5 fruit fly cellular contexts compared by ENCODE assay signal in genomic region chrX:7101302-7102012, dm6.
TF ChIP-seq lines count a peak whose summit lies in the region.

No protein-coding gene starts in this region.

- no peak for TF ChIP-seq CTCF in whole organism, embryonic (GFP tag; optimal IDR thresholded peaks at IDR 0.05; lab: Kevin White, UChicago)

TF ChIP-seq in whole organism, adult, 20 proteins besides CTCF, POLR2A, EP300 and RAD21 (continues in another document):
- TF ChIP-seq CG12768 (GFP tag; optimal IDR thresholded peaks at IDR 0.05; lab: Kevin White, UChicago) (peak; percentile 66), tj (GFP tag; optimal IDR thresholded peaks at IDR 0.05; lab: Kevin White, UChicago) (peak; percentile 62), cic (GFP tag; optimal IDR thresholded peaks at IDR 0.05; lab: Kevin White, UChicago) (no peak), CG33017 (tag; optimal IDR thresholded peaks at IDR 0.05; lab: Kevin White, UChicago) (peak; percentile 85), bab1 (GFP tag; optimal IDR thresholded peaks at IDR 0.05; lab: Kevin White, UChicago) (peak; percentile 80), Crg-1 (GFP tag; optimal IDR thresholded peaks at IDR 0.05; lab: Kevin White, UChicago) (peak; percentile 61), CG7045 (GFP tag; optimal IDR thresholded peaks at IDR 0.05; lab: Kevin White, UChicago) (peak; percentile 77), cnc (optimal IDR thresholded peaks at IDR 0.05; lab: Kevin White, UChicago) (no peak), CG11617 (GFP tag; optimal IDR thresholded peaks at IDR 0.05; lab: Kevin White, UChicago) (peak; percentile 76), pad (GFP tag; optimal IDR thresholded peaks at IDR 0.05; lab: Kevin White, UChicago) (peak; percentile 27), Clk (GFP tag; optimal IDR thresholded peaks at IDR 0.05; lab: Kevin White, UChicago) (peak; percentile 8), kay (GFP tag; lab: Kevin White, UChicago; ENCODE audit: borderline replicate concordance) (no peak), CG5204 (GFP tag; optimal IDR thresholded peaks at IDR 0.05; lab: Kevin White, UChicago) (peak; percentile 84), Hr96 (GFP tag; optimal IDR thresholded peaks at IDR 0.05; lab: Kevin White, UChicago) (peak; percentile 56), CG14711 (tag; optimal IDR thresholded peaks at IDR 0.05; lab: Kevin White, UChicago) (peak; percentile 65), CG1620 (GFP tag; optimal IDR thresholded peaks at IDR 0.05; lab: Kevin White, UChicago) (peak; percentile 61), Mnt (GFP tag; optimal IDR thresholded peaks at IDR 0.05; lab: Kevin White, UChicago) (peak; percentile 36), ovo (GFP tag; optimal IDR thresholded peaks at IDR 0.05; lab: Kevin White, UChicago) (peak; percentile 3)

TF ChIP-seq in whole organism, embryonic, 481 proteins besides CTCF, POLR2A, EP300 and RAD21 (continues in another document):
- TF ChIP-seq CrebB (tag; optimal IDR thresholded peaks at IDR 0.05; lab: Kevin White, UChicago) (peak; percentile 77), CG16779 (GFP tag; IDR thresholded peaks at IDR 0.05; lab: Robert Waterston, UW) (no peak), Gsc (GFP tag; IDR thresholded peaks at IDR 0.05; lab: Robert Waterston, UW) (no peak), CG10209 (GFP tag; optimal IDR thresholded peaks at IDR 0.05; lab: Kevin White, UChicago) (peak; percentile 82), CkIIα-i1 (GFP tag; IDR thresholded peaks at IDR 0.05; lab: Robert Waterston, UW) (no peak), maf-S (GFP tag; optimal IDR thresholded peaks at IDR 0.05; lab: Kevin White, UChicago) (peak; percentile 85), slou (GFP tag; optimal IDR thresholded peaks at IDR 0.05; lab: Kevin White, UChicago) (peak; percentile 82), HmgZ (tag; optimal IDR thresholded peaks at IDR 0.05; lab: Kevin White, UChicago) (peak; percentile 80), CG8478 (optimal IDR thresholded peaks at IDR 0.05; lab: Kevin White, UChicago) (no peak), bigmax (GFP tag; optimal IDR thresholded peaks at IDR 0.05; lab: Kevin White, UChicago) (no peak), nom (GFP tag; optimal IDR thresholded peaks at IDR 0.05; lab: Kevin White, UChicago) (peak; percentile 44), CG10366 (GFP tag; IDR thresholded peaks at IDR 0.05; lab: Robert Waterston, UW) (peak; percentile 77), CG7839 (tag; optimal IDR thresholded peaks at IDR 0.05; lab: Kevin White, UChicago) (peak; percentile 90), E2f1 (GFP tag; IDR thresholded peaks at IDR 0.05; lab: Robert Waterston, UW) (peak; percentile 65), emc (GFP tag; optimal IDR thresholded peaks at IDR 0.05; lab: Kevin White, UChicago) (no peak), CG17612 (GFP tag; IDR thresholded peaks at IDR 0.05; lab: Robert Waterston, UW) (0 out of 2 replicates have a peak, but pooled peaks have one; percentile 15), Ada2b (GFP tag; IDR thresholded peaks at IDR 0.05; lab: Robert Waterston, UW) (peak; percentile 77), Nf-YC (tag; optimal IDR thresholded peaks at IDR 0.05; lab: Kevin White, UChicago) (peak; percentile 62), CG11560 (tag; IDR thresholded peaks at IDR 0.05; lab: Robert Waterston, UW) (peak; percentile 44; the same call in 1 of the 3 replicates)

TF ChIP-seq in whole organism, prepupa, 60 proteins besides CTCF, POLR2A, EP300 and RAD21 (continues in another document):
- peak; percentile 92 for TF ChIP-seq fd59A (GFP tag; optimal IDR thresholded peaks at IDR 0.05; lab: Kevin White, UChicago)
- TF ChIP-seq Sox14 (GFP tag; optimal IDR thresholded peaks at IDR 0.05; lab: Kevin White, UChicago) = peak; percentile 90
- peak; percentile 94 for TF ChIP-seq CG32006 (GFP tag; optimal IDR thresholded peaks at IDR 0.05; lab: Kevin White, UChicago)
- peak; percentile 77; the same call in 1 of the 2 replicates for TF ChIP-seq CG11294 (GFP tag; IDR thresholded peaks at IDR 0.05; lab: Robert Waterston, UW)
- TF ChIP-seq Lpt (GFP tag; optimal IDR thresholded peaks at IDR 0.05; lab: Kevin White, UChicago) = peak; percentile 91
- TF ChIP-seq CG11762 (GFP tag; optimal IDR thresholded peaks at IDR 0.05; lab: Kevin White, UChicago; ENCODE audit: insufficient read depth) = peak; percentile 64
- TF ChIP-seq Sox102F (GFP tag; optimal IDR thresholded peaks at IDR 0.05; lab: Kevin White, UChicago) = peak; percentile 81
- peak; percentile 81 for TF ChIP-seq CG6163 (GFP tag; IDR thresholded peaks at IDR 0.05; lab: Robert Waterston, UW)
- TF ChIP-seq vri (GFP tag; optimal IDR thresholded peaks at IDR 0.05; lab: Kevin White, UChicago) = peak; percentile 50
- peak; percentile 92 for TF ChIP-seq OdsH (GFP tag; optimal IDR thresholded peaks at IDR 0.05; lab: Kevin White, UChicago)
- peak; percentile 70 for TF ChIP-seq dac (GFP tag; optimal IDR thresholded peaks at IDR 0.05; lab: Kevin White, UChicago)
- TF ChIP-seq CG6854 (GFP tag; optimal IDR thresholded peaks at IDR 0.05; lab: Kevin White, UChicago) = peak; percentile 19
- TF ChIP-seq CG8319 (GFP tag; optimal IDR thresholded peaks at IDR 0.05; lab: Kevin White, UChicago) = peak; percentile 51
- TF ChIP-seq fd85E (GFP tag; optimal IDR thresholded peaks at IDR 0.05; lab: Kevin White, UChicago) = no peak
- TF ChIP-seq Hr39 (GFP tag; optimal IDR thresholded peaks at IDR 0.05; lab: Kevin White, UChicago) = peak; percentile 89
- peak; percentile 85 for TF ChIP-seq CG3032 (tag; optimal IDR thresholded peaks at IDR 0.05; lab: Kevin White, UChicago)
- peak; percentile 87 for TF ChIP-seq Smox (GFP tag; optimal IDR thresholded peaks at IDR 0.05; lab: Kevin White, UChicago)
- TF ChIP-seq Ets96B (tag; optimal IDR thresholded peaks at IDR 0.05; lab: Kevin White, UChicago) = peak; percentile 83
- no peak for TF ChIP-seq Eip93F (GFP tag; optimal IDR thresholded peaks at IDR 0.05; lab: Kevin White, UChicago)

TF ChIP-seq in whole organism, pupa, 21 proteins besides CTCF, POLR2A, EP300 and RAD21 (continues in another document):
- peak; percentile 22 for TF ChIP-seq EcR (GFP tag; optimal IDR thresholded peaks at IDR 0.05; lab: Kevin White, UChicago)
- TF ChIP-seq Snoo (tag; optimal IDR thresholded peaks at IDR 0.05; lab: Kevin White, UChicago) = peak; percentile 66
- TF ChIP-seq rn (GFP tag; IDR thresholded peaks at IDR 0.05; lab: Robert Waterston, UW) = peak; percentile 63
- TF ChIP-seq CG15710 (tag; optimal IDR thresholded peaks at IDR 0.05; lab: Kevin White, UChicago) = peak; percentile 94
- TF ChIP-seq CG4496 (GFP tag; IDR thresholded peaks at IDR 0.05; lab: Robert Waterston, UW) = peak; percentile 75; the same call in 2 of the 3 replicates
- TF ChIP-seq CG8159 (tag; optimal IDR thresholded peaks at IDR 0.05; lab: Kevin White, UChicago) = peak; percentile 88
- TF ChIP-seq CG32121 (GFP tag; IDR thresholded peaks at IDR 0.05; lab: Robert Waterston, UW) = peak; percentile 86
- peak; percentile 88 for TF ChIP-seq CG12605 (GFP tag; IDR thresholded peaks at IDR 0.05; lab: Robert Waterston, UW)
- TF ChIP-seq CG9948 (tag; optimal IDR thresholded peaks at IDR 0.05; lab: Kevin White, UChicago) = peak; percentile 90
- peak; percentile 84 for TF ChIP-seq CG13204 (GFP tag; optimal IDR thresholded peaks at IDR 0.05; lab: Kevin White, UChicago)
- TF ChIP-seq gl (tag; optimal IDR thresholded peaks at IDR 0.05; lab: Kevin White, UChicago) = peak; percentile 68
- TF ChIP-seq Pif1B (GFP tag; optimal IDR thresholded peaks at IDR 0.05; lab: Kevin White, UChicago) = peak; percentile 70
- no peak for TF ChIP-seq D1 (tag; optimal IDR thresholded peaks at IDR 0.05; lab: Kevin White, UChicago)
- peak; percentile 86 for TF ChIP-seq CG8301 (tag; optimal IDR thresholded peaks at IDR 0.05; lab: Kevin White, UChicago)
- TF ChIP-seq Pif1A (GFP tag; optimal IDR thresholded peaks at IDR 0.05; lab: Kevin White, UChicago) = peak; percentile 67
- TF ChIP-seq CG34367 (tag; optimal IDR thresholded peaks at IDR 0.05; lab: Kevin White, UChicago) = peak; percentile 88
- 0 out of 3 replicates have a peak, but pooled peaks have one; percentile 39 for TF ChIP-seq fd96Ca (GFP tag; IDR thresholded peaks at IDR 0.05; lab: Robert Waterston, UW)
- peak; percentile 65 for TF ChIP-seq Ets98B (GFP tag; IDR thresholded peaks at IDR 0.05; lab: Robert Waterston, UW)
- TF ChIP-seq CG17806 (tag; optimal IDR thresholded peaks at IDR 0.05; lab: Kevin White, UChicago) = peak; percentile 85
- peak; percentile 88 for TF ChIP-seq CG14655 (GFP tag; optimal IDR thresholded peaks at IDR 0.05; lab: Kevin White, UChicago)

TF ChIP-seq in whole organism, wandering third instar larva, 38 proteins besides CTCF, POLR2A, EP300 and RAD21 (continues in another document):
- TF ChIP-seq ey (GFP tag; optimal IDR thresholded peaks at IDR 0.05; lab: Kevin White, UChicago) (peak; percentile 54), pan (optimal IDR thresholded peaks at IDR 0.05; lab: Kevin White, UChicago) (no peak), sv (GFP tag; optimal IDR thresholded peaks at IDR 0.05; lab: Kevin White, UChicago) (peak; percentile 65), jim (GFP tag; optimal IDR thresholded peaks at IDR 0.05; lab: Kevin White, UChicago) (no peak), sage (GFP tag; optimal IDR thresholded peaks at IDR 0.05; lab: Kevin White, UChicago) (no peak), CG32264 (GFP tag; optimal IDR thresholded peaks at IDR 0.05; lab: Kevin White, UChicago) (no peak), GATAd (GFP tag; optimal IDR thresholded peaks at IDR 0.05; lab: Kevin White, UChicago) (no peak), lola (GFP tag; optimal IDR thresholded peaks at IDR 0.05; lab: Kevin White, UChicago) (no peak), usp (GFP tag; optimal IDR thresholded peaks at IDR 0.05; lab: Kevin White, UChicago) (no peak), rgr (GFP tag; optimal IDR thresholded peaks at IDR 0.05; lab: Kevin White, UChicago) (peak; percentile 71), Myc (optimal IDR thresholded peaks at IDR 0.05; lab: Kevin White, UChicago) (no peak), dmrt93B (GFP tag; optimal IDR thresholded peaks at IDR 0.05; lab: Kevin White, UChicago) (peak; percentile 47), fru (GFP tag; optimal IDR thresholded peaks at IDR 0.05; lab: Kevin White, UChicago) (peak; percentile 69), brk (GFP tag; optimal IDR thresholded peaks at IDR 0.05; lab: Kevin White, UChicago) (no peak), foxo (GFP tag; optimal IDR thresholded peaks at IDR 0.05; lab: Kevin White, UChicago) (peak in 1 of 2 experiments; percentile 65), psq (GFP tag; optimal IDR thresholded peaks at IDR 0.05; lab: Kevin White, UChicago) (peak; percentile 58), OdsH (GFP tag; optimal IDR thresholded peaks at IDR 0.05; lab: Kevin White, UChicago) (peak; percentile 74), Dfd (GFP tag; optimal IDR thresholded peaks at IDR 0.05; lab: Kevin White, UChicago) (no peak), N (GFP tag; optimal IDR thresholded peaks at IDR 0.05; lab: Kevin White, UChicago) (no peak), Dif (GFP tag; optimal IDR thresholded peaks at IDR 0.05; lab: Kevin White, UChicago; ENCODE audit: partially characterized antibody) (no peak), woc (GFP tag; optimal IDR thresholded peaks at IDR 0.05; lab: Kevin White, UChicago) (peak; percentile 61), Abd-B (GFP tag; optimal IDR thresholded peaks at IDR 0.05; lab: Kevin White, UChicago) (no peak), dsf (GFP tag; optimal IDR thresholded peaks at IDR 0.05; lab: Kevin White, UChicago; ENCODE audit: borderline replicate concordance) (no peak), Mio (GFP tag; optimal IDR thresholded peaks at IDR 0.05; lab: Kevin White, UChicago) (no peak)
